Fruit fly (Drosophila melanogaster): ENCODE measurements around the gene ImpL2.

Gene ImpL2

DNA sequence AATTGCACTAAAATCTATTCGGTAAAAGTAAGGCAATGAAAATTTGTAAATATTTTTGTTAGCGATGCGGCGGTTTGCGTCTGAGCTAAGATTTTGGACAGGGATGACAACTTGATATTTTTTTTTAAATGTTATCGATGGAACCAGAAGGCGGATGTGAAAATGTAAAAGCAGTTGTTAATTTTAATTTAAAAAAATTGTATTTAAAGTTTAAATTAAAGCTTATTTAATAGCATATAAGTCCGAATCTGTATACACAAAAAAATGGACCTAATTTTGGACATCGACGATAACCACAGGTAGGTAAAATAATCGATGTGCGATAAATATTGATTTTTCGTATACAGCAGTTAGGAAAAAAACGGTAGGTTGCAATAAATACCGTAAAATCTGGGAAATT is 26.4 kb upstream of the ImpL2 start, which contains the start of the genes CG11586 and VhaM9.7-a (continued):
- no peak for TF ChIP-seq CG13424 (tag; optimal IDR thresholded peaks at IDR 0.05)
- TF ChIP-seq corto (GFP tag; optimal IDR thresholded peaks at IDR 0.05), result no peak
- TF ChIP-seq knrl (GFP tag; IDR thresholded peaks at IDR 0.05; ENCODE audit: partially characterized antibody), result peak; percentile 69
- peak in 1 of 2 experiments; percentile 14 for TF ChIP-seq dpn (GFP tag; optimal IDR thresholded peaks at IDR 0.05)
- peak; percentile 25 for TF ChIP-seq Max (GFP tag; optimal IDR thresholded peaks at IDR 0.05)
- TF ChIP-seq Kr (GFP tag; optimal IDR thresholded peaks at IDR 0.05), result no peak
- TF ChIP-seq CG11398 (GFP tag; optimal IDR thresholded peaks at IDR 0.05), result no peak
- no peak for TF ChIP-seq H2.0 (GFP tag; IDR thresholded peaks at IDR 0.05)
- peak; percentile 84 for TF ChIP-seq YL-1 (GFP tag; optimal IDR thresholded peaks at IDR 0.05)
- no peak for TF ChIP-seq CG6254 (GFP tag; optimal IDR thresholded peaks at IDR 0.05)
- no peak for TF ChIP-seq CG12155 (GFP tag; optimal IDR thresholded peaks at IDR 0.05)
- no peak for TF ChIP-seq Nf-YA (GFP tag; IDR thresholded peaks at IDR 0.05)
- peak; percentile 52 for TF ChIP-seq pita (GFP tag; optimal IDR thresholded peaks at IDR 0.05)
- 0 out of 2 replicates have a peak, but pooled peaks have one; percentile 23 for TF ChIP-seq Atf6 (GFP tag; IDR thresholded peaks at IDR 0.05)
- TF ChIP-seq vnd (GFP tag; IDR thresholded peaks at IDR 0.05; ENCODE audit: partially characterized antibody), result peak; percentile 64; the same call in 2 of the 3 replicates
- no peak for TF ChIP-seq CG13894 (tag; optimal IDR thresholded peaks at IDR 0.05)
- peak; percentile 49 for TF ChIP-seq gem (tag; optimal IDR thresholded peaks at IDR 0.05)
- peak; percentile 31 for TF ChIP-seq CG34376 (GFP tag; optimal IDR thresholded peaks at IDR 0.05)
- TF ChIP-seq CG11247 (GFP tag; IDR thresholded peaks at IDR 0.05), result no peak
- no peak for TF ChIP-seq Jarid2 (GFP tag; optimal IDR thresholded peaks at IDR 0.05)
- TF ChIP-seq hbn (GFP tag; IDR thresholded peaks at IDR 0.05; ENCODE audit: partially characterized antibody), result peak; percentile 69
- no peak for TF ChIP-seq chif (GFP tag; optimal IDR thresholded peaks at IDR 0.05)
- TF ChIP-seq CG11723 (GFP tag; optimal IDR thresholded peaks at IDR 0.05), result no peak
- TF ChIP-seq CG4617 (GFP tag; optimal IDR thresholded peaks at IDR 0.05; ENCODE audit: borderline replicate concordance), result peak; percentile 64
- TF ChIP-seq hth (optimal IDR thresholded peaks at IDR 0.05), result no peak
- TF ChIP-seq Dref (GFP tag; IDR thresholded peaks at IDR 0.05), result peak; percentile 75
- TF ChIP-seq CG12769 (tag; optimal IDR thresholded peaks at IDR 0.05), result no peak
- peak; percentile 40 for TF ChIP-seq CG8290 (GFP tag; optimal IDR thresholded peaks at IDR 0.05)
- no peak for TF ChIP-seq CG8290 (tag; optimal IDR thresholded peaks at IDR 0.05)
- TF ChIP-seq CG6272 (GFP tag; IDR thresholded peaks at IDR 0.05), result no peak
- no peak for TF ChIP-seq CG7271 (tag; optimal IDR thresholded peaks at IDR 0.05)
- TF ChIP-seq CG15514 (GFP tag; optimal IDR thresholded peaks at IDR 0.05), result peak; percentile 92
- TF ChIP-seq CG3726 (GFP tag; IDR thresholded peaks at IDR 0.05), result no peak
- no peak for TF ChIP-seq CG7786 (GFP tag; optimal IDR thresholded peaks at IDR 0.05)
- TF ChIP-seq CG18476 (GFP tag; optimal IDR thresholded peaks at IDR 0.05), result no peak
- TF ChIP-seq Mad (GFP tag; optimal IDR thresholded peaks at IDR 0.05), result peak; percentile 0
- TF ChIP-seq CG4424 (GFP tag; optimal IDR thresholded peaks at IDR 0.05), result peak; percentile 19
- TF ChIP-seq CG1603 (tag; optimal IDR thresholded peaks at IDR 0.05), result peak; percentile 18
- peak; percentile 41 for TF ChIP-seq CG13624 (GFP tag; optimal IDR thresholded peaks at IDR 0.05)
- TF ChIP-seq CG10366 (GFP tag; IDR thresholded peaks at IDR 0.05), result 0 out of 2 replicates have a peak, but pooled peaks have one; percentile 8
- TF ChIP-seq Ets97D (GFP tag; optimal IDR thresholded peaks at IDR 0.05), result peak; percentile 86
- TF ChIP-seq grau (tag; optimal IDR thresholded peaks at IDR 0.05), result peak; percentile 29
- peak; percentile 88 for TF ChIP-seq CG2116 (GFP tag; optimal IDR thresholded peaks at IDR 0.05)
- peak; percentile 24 for TF ChIP-seq Blimp-1 (GFP tag; optimal IDR thresholded peaks at IDR 0.05)
- peak; percentile 71 for TF ChIP-seq Scr (GFP tag; IDR thresholded peaks at IDR 0.05; ENCODE audit: partially characterized antibody)
- no peak for TF ChIP-seq bsh (GFP tag; optimal IDR thresholded peaks at IDR 0.05)
- peak; percentile 1 for TF ChIP-seq dm (GFP tag; optimal IDR thresholded peaks at IDR 0.05)
- TF ChIP-seq CG30403 (GFP tag; optimal IDR thresholded peaks at IDR 0.05), result peak; percentile 6
- peak; percentile 36 for TF ChIP-seq CG17829 (tag; optimal IDR thresholded peaks at IDR 0.05)
- TF ChIP-seq trem (tag; optimal IDR thresholded peaks at IDR 0.05), result peak; percentile 99
- no peak for TF ChIP-seq ranshi (GFP tag; IDR thresholded peaks at IDR 0.05)

Data from whole organism, embryonic.